Worm (Caenorhabditis elegans) whole organism, L1 larva: ENCODE data around the gene ugt-15.

Source experiments
- C04F5.9 ChIP-seq: sonication (generic microtip); optimal IDR thresholded peaks from 2 replicates; lab custom pipeline; 2016; ENCODE audit warnings: missing genetic modification characterization, missing compliant biosample characterization
- C34B4.2 ChIP-seq: sonication (generic microtip); optimal IDR thresholded peaks from 2 replicates; lab custom pipeline; 2017; ENCODE audit warnings: mild to moderate bottlenecking, missing genetic modification characterization, missing compliant biosample characterization
- Y116A8C.19 ChIP-seq: sonication (generic microtip); optimal IDR thresholded peaks from 2 replicates; lab custom pipeline; 2016; ENCODE audit warnings: missing compliant biosample characterization, missing genetic modification characterization, borderline replicate concordance
- ama-1 ChIP-seq: fragments of 150-350 bp; optimal IDR thresholded peaks from 2 replicates; lab custom pipeline; 2014
- ceh-82 ChIP-seq, 3 experiments: fragments of 150-350 bp in 1 of 3; sonication (generic microtip) in 2 of 3; optimal IDR thresholded peaks; 2 replicates each; lab custom pipeline; 2014 to 2017; ENCODE audit warnings: missing biosample characterization in 3 of 3, missing genetic modification characterization in 3 of 3
- ceh-88 ChIP-seq: fragments of 200-800 bp; sonication (Bioruptor generic); IDR thresholded peaks from 2 replicates; pipeline ENCODE4 v1.3.6; 2022; ENCODE audit warnings: missing genetic modification characterization, missing compliant biosample characterization
- ceh-90 ChIP-seq: sonication (generic microtip); optimal IDR thresholded peaks from 2 replicates; lab custom pipeline; 2016; ENCODE audit warnings: missing genetic modification characterization, missing compliant biosample characterization
- ces-1 ChIP-seq: fragments of 150-350 bp; optimal IDR thresholded peaks from 2 replicates; lab custom pipeline; 2014; ENCODE audit warnings: missing biosample characterization, missing genetic modification reagents, missing genetic modification characterization
- dsc-1 ChIP-seq: sonication (generic microtip); optimal IDR thresholded peaks from 2 replicates; lab custom pipeline; 2016; ENCODE audit warnings: mild to moderate bottlenecking, missing genetic modification characterization, missing compliant biosample characterization
- efl-1 ChIP-seq, 4 experiments: fragments of 150-350 bp; optimal IDR thresholded peaks in 3 of 4; peaks in 1 of 4; 1 replicate in 1 of 4; 2 replicates in 3 of 4; lab custom pipeline; 2014; ENCODE audit warnings: missing biosample characterization in 2 of 4, missing genetic modification characterization in 2 of 4, missing genetic modification reagents in 2 of 4
- egl-27 ChIP-seq, 2 experiments: fragments of 150-350 bp in 1 of 2; sonication (generic microtip); optimal IDR thresholded peaks; 3 replicates each; lab custom pipeline; 2017 to 2018; ENCODE audit warnings: missing biosample characterization in 2 of 2, missing genetic modification characterization in 2 of 2, missing genetic modification reagents in 2 of 2
- elt-3 ChIP-seq, 6 experiments: fragments of 150-350 bp in 1 of 6; sonication (generic microtip); optimal IDR thresholded peaks; 2 replicates each; lab custom pipeline; 2017 to 2018; ENCODE audit warnings: missing biosample characterization in 6 of 6, missing genetic modification characterization in 6 of 6, inconsistent platforms in 1 of 6
- fkh-10 ChIP-seq: sonication (generic microtip); optimal IDR thresholded peaks from 2 replicates; lab custom pipeline; 2017; ENCODE audit warnings: missing biosample characterization, missing genetic modification reagents, missing genetic modification characterization
- grh-1 ChIP-seq: fragments of 200-800 bp; sonication (Bioruptor generic); IDR thresholded peaks from 2 replicates; pipeline ENCODE4 v1.3.6; 2022; ENCODE audit warnings: missing genetic modification reagents, missing genetic modification characterization, missing compliant biosample characterization
- hlh-4 ChIP-seq: sonication (generic microtip); optimal IDR thresholded peaks from 2 replicates; lab custom pipeline; 2016; ENCODE audit warnings: mild to moderate bottlenecking, missing genetic modification characterization, missing compliant biosample characterization
- irx-1 ChIP-seq: sonication (generic microtip); optimal IDR thresholded peaks from 2 replicates; lab custom pipeline; 2016; ENCODE audit warnings: missing genetic modification characterization, missing compliant biosample characterization
- isw-1 ChIP-seq: fragments of 200-800 bp; sonication (Bioruptor generic); IDR thresholded peaks from 2 replicates; pipeline ENCODE4 v1.3.6; 2022; ENCODE audit warnings: missing genetic modification characterization, missing compliant biosample characterization
- lin-14 ChIP-seq: fragments of 200-800 bp; sonication (Bioruptor generic); optimal IDR thresholded peaks from 2 replicates; lab custom pipeline; 2018; ENCODE audit warnings: mild to moderate bottlenecking, missing genetic modification characterization, moderate library complexity, missing compliant biosample characterization
- lsy-2 ChIP-seq, 2 experiments: fragments of 150-350 bp; optimal IDR thresholded peaks; 2 replicates each; lab custom pipeline; 2014; ENCODE audit warnings: missing biosample characterization in 2 of 2, missing genetic modification characterization in 2 of 2
- mdl-1 ChIP-seq, 2 experiments: fragments of 150-350 bp; optimal IDR thresholded peaks; 2 replicates each; lab custom pipeline; 2014 to 2017; ENCODE audit warnings: missing biosample characterization in 2 of 2, missing genetic modification characterization in 2 of 2, inconsistent platforms in 1 of 2
- mef-2 ChIP-seq: fragments of 150-350 bp; optimal IDR thresholded peaks from 2 replicates; lab custom pipeline; 2014; ENCODE audit warnings: missing biosample characterization, missing genetic modification characterization
- nhr-19 ChIP-seq: fragments of 200-800 bp; sonication (Bioruptor generic); conservative IDR thresholded peaks from 2 replicates; pipeline ENCODE4 v1.3.6; 2022; ENCODE audit warnings: missing genetic modification characterization, missing compliant biosample characterization
- nhr-237 ChIP-seq: fragments of 150-350 bp; optimal IDR thresholded peaks from 2 replicates; lab custom pipeline; 2014; ENCODE audit warnings: missing biosample characterization, missing genetic modification characterization
- nhr-28 ChIP-seq: fragments of 150-350 bp; optimal IDR thresholded peaks from 2 replicates; lab custom pipeline; 2014; ENCODE audit warnings: missing biosample characterization, missing genetic modification characterization
- nhr-71 ChIP-seq: sonication (generic microtip); optimal IDR thresholded peaks from 2 replicates; lab custom pipeline; 2016; ENCODE audit warnings: mild to moderate bottlenecking, missing genetic modification characterization, moderate library complexity, missing compliant biosample characterization
- nhr-85 ChIP-seq: sonication (generic microtip); peaks from one replicate; lab custom pipeline; 2016; ENCODE audit warnings: missing genetic modification characterization, inconsistent platforms, missing compliant biosample characterization
- pax-3 ChIP-seq: fragments of 200-800 bp; sonication (Bioruptor generic); optimal IDR thresholded peaks from 2 replicates; lab custom pipeline; 2018; ENCODE audit warnings: mild to moderate bottlenecking, missing genetic modification characterization, moderate library complexity, missing compliant biosample characterization
- pqm-1 ChIP-seq: sonication (generic microtip); optimal IDR thresholded peaks from 3 replicates; lab custom pipeline; 2017; ENCODE audit warnings: missing biosample characterization, missing genetic modification characterization
- rnt-1 ChIP-seq: sonication (generic microtip); optimal IDR thresholded peaks from 2 replicates; lab custom pipeline; 2016; ENCODE audit warnings: mild to moderate bottlenecking, missing genetic modification characterization, moderate library complexity, missing compliant biosample characterization
- snpc-4 ChIP-seq: fragments of 150-350 bp; optimal IDR thresholded peaks from 2 replicates; lab custom pipeline; 2014; ENCODE audit warnings: missing biosample characterization, missing genetic modification characterization
- sup-37 ChIP-seq: fragments of 200-800 bp; sonication (Bioruptor generic); optimal IDR thresholded peaks from 2 replicates; lab custom pipeline; 2018; ENCODE audit warnings: mild to moderate bottlenecking, missing genetic modification characterization, missing compliant biosample characterization
- swsn-7 ChIP-seq: sonication (generic microtip); optimal IDR thresholded peaks from 2 replicates; lab custom pipeline; 2016; ENCODE audit warnings: missing genetic modification characterization, missing compliant biosample characterization
- tbx-2 ChIP-seq: sonication (generic microtip); optimal IDR thresholded peaks from 2 replicates; lab custom pipeline; 2016; ENCODE audit warnings: missing genetic modification characterization, missing compliant biosample characterization
- unc-62 ChIP-seq: fragments of 150-350 bp; optimal IDR thresholded peaks from 2 replicates; lab custom pipeline; 2014; ENCODE audit warnings: missing biosample characterization, missing genetic modification reagents, missing genetic modification characterization
- unc-98 ChIP-seq: fragments of 200-800 bp; sonication (Bioruptor generic); IDR thresholded peaks from 2 replicates; pipeline ENCODE4 v1.3.6; 2022; ENCODE audit warnings: missing genetic modification characterization, missing compliant biosample characterization

The ugt-15 gene

DNA sequence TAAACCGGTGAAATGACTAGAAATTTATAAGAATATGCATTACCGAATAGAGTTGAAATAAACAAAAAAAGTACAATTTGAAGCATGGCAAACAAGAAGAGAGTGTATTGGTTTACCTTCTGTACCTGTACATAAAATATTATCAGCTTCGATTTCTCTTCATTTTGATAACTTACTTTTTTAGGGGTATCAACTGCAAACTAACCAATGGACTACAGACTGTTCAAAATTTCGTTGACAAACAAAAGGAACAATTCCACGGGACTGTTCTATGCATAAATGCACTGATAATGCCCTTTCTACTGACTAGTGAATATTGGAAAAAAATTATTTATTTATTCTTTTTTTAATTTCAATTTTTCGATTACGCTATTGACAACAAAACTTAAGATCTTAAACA is 29.3 kb upstream of the ugt-15 start, which contains the start of gene ugt-6:
Gene ugt-6 (minus strand): TSS at position 233 of the 400 bp plus-strand sequence.
- no peak for TF ChIP-seq ama-1

DNA sequence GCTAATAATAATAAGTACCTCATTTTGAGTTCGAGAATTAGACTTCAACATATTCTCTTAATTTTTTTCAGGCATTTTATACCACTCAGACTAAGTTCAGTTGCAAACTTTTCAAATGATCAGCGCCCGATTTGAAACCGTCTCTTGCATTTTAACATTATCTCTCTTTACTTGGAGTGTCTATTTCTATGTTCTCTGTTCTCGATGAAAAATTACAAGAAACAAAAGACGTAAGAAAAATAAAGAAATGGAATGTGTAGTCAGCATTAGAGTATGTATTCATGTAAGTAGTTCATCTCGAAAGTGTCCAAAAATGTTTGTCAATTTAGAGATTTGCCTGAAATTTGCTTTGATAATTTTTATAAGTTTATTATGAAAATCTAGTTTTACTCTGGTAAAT is 27.1 kb upstream of the ugt-15 start, which contains the start of gene ugt-3:
Gene ugt-3 (minus strand): TSS at position 101 of the 400 bp plus-strand sequence.
- TF ChIP-seq grh-1 (no peak), nhr-71 (tag; lab: Kevin White, UChicago) (no peak), ces-1 (GFP tag; lab: Kevin White, UChicago) (no peak), nhr-237 (tag; lab: Kevin White, UChicago) (no peak), mdl-1 (tag; optimal IDR thresholded peaks at IDR 0.05; lab: Kevin White, UChicago) (no peak), ceh-90 (tag; lab: Kevin White, UChicago) (no peak), sup-37 (GFP tag; lab: Kevin White, UChicago) (no peak), nhr-28 (tag; lab: Kevin White, UChicago) (no peak), snpc-4 (tag; lab: Kevin White, UChicago) (no peak), lin-14 (GFP tag; lab: Kevin White, UChicago) (no peak), ceh-88 (GFP tag; lab: Robert Waterston, UW) (no peak), unc-62 (GFP tag; lab: Kevin White, UChicago) (no peak), ceh-82 (tag; optimal IDR thresholded peaks at IDR 0.05; lab: Kevin White, UChicago) (no peak), Y116A8C.19 (tag; lab: Kevin White, UChicago) (no peak), pax-3 (no peak)

DNA sequence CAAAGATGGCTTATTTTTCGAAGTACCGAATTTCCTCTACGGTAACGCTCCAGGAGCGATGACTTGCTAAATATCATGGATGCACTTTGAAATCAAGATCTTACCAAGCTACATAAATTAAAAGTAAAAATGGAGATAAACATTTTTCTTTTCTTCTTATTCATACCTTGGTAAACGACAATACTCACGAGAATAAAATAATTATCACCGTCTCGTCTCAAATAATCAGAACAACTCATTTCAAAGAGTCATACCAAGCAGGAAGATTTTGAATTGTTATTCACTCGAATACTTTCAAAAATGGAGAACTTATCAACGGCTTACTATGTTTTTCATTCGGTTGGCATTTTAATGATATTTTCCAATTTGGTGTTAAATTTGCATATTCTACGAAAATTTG is 24.0 kb upstream of the ugt-15 start, which contains the start of gene srbc-45:
Gene srbc-45 (plus strand): TSS at position 301 of the 400 bp plus-strand sequence.
- TF ChIP-seq unc-62 (GFP tag; lab: Kevin White, UChicago) = no peak
- no peak for TF ChIP-seq tbx-2
- TF ChIP-seq lsy-2 (tag; optimal IDR thresholded peaks at IDR 0.05; lab: Kevin White, UChicago) = no peak
- no peak for TF ChIP-seq isw-1 (GFP tag; lab: Robert Waterston, UW)
- no peak for TF ChIP-seq pqm-1
- TF ChIP-seq fkh-10 (GFP tag; lab: Kevin White, UChicago) = no peak
- TF ChIP-seq C04F5.9 (tag; lab: Kevin White, UChicago) = no peak
- TF ChIP-seq ceh-82 (tag; optimal IDR thresholded peaks at IDR 0.05; lab: Kevin White, UChicago) = no peak
- no peak for TF ChIP-seq rnt-1 (tag; lab: Kevin White, UChicago)
- no peak for TF ChIP-seq irx-1
- no peak for TF ChIP-seq nhr-19 (GFP tag; lab: Robert Waterston, UW)
- TF ChIP-seq C34B4.2 (tag; lab: Kevin White, UChicago) = no peak
- no peak for TF ChIP-seq unc-98 (GFP tag; lab: Robert Waterston, UW)
- TF ChIP-seq swsn-7 (tag; lab: Kevin White, UChicago) = no peak

DNA sequence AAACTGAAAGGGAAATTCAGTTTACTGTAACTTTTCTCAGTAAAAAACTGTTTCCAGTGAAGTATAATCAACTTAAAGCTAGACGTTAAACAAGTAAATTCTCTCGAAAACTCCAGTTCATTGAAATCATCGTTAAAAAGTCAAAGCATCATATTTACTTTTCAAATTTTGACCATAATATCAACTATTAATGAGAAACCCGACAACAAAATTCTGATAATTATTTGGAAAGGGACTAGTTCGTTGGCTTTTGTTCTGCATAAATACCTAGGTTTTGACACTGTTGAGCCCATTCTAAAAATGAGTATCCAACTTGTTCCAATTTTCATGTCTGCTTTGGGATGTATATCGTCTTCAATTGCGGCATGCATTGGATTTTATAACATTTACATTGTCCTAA is 21.1 kb upstream of the ugt-15 start, which contains the start of gene ZC443.7:
Gene ZC443.7 (plus strand): TSS at position 301 of the 400 bp plus-strand sequence.
- TF ChIP-seq swsn-7 (tag; lab: Kevin White, UChicago) (no peak), elt-3 (tag; optimal IDR thresholded peaks at IDR 0.05; lab: Kevin White, UChicago) (no peak), mef-2 (tag; lab: Kevin White, UChicago) (no peak), hlh-4 (tag; lab: Kevin White, UChicago) (no peak), egl-27 (tag; optimal IDR thresholded peaks at IDR 0.05; lab: Kevin White, UChicago) (no peak), ceh-90 (tag; lab: Kevin White, UChicago) (no peak), dsc-1 (tag; lab: Kevin White, UChicago) (no peak)

DNA sequence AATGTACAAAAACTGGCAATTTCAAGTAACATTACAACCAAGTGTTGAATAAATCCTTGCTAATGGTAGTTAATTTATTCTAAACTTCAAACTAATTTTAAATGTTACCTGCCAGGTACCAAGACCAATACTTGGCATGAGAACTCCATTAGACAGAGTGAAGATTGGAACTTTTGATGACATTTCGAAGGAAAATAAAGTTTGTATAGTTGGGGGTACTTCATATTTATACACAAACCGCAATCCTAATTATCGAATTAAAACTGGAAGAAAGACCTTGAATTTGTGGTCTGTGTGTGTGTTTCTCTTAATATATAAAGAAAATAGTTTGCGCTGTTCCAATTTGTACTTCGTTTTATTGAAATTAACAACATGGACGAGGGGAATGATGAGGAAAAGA is 17.4 kb upstream of the ugt-15 start, which contains the start of gene ZC443.1:
Gene ZC443.1 (minus strand): TSS at position 205 of the 400 bp plus-strand sequence.
- TF ChIP-seq pqm-1 (no peak), efl-1 (optimal IDR thresholded peaks at IDR 0.05; lab: Kevin White, UChicago) (no peak), efl-1 (GFP tag; optimal IDR thresholded peaks at IDR 0.05 in 1 of 2; lab: Kevin White, UChicago) (peak in 1 of 2 experiments; percentile 54), nhr-85 (tag; lab: Kevin White, UChicago) (peak; percentile 65)
